Fruit fly (Drosophila melanogaster) whole organism, embryonic: Measurements from ENCODE around the gene CG33060.

ENCODE experiments used
- ATbp ChIP-seq: fragments of 200-800 bp; sonication (Bioruptor generic); optimal IDR thresholded peaks from 2 replicates; lab custom pipeline; 2017; ENCODE audit warnings: missing biosample characterization, mild to moderate bottlenecking, missing genetic modification characterization, missing genetic modification reagents
- BtbVII ChIP-seq: fragments of 200-800 bp; sonication (Bioruptor generic); optimal IDR thresholded peaks from 3 replicates; lab custom pipeline; 2017; ENCODE audit warnings: missing biosample characterization, mild to moderate bottlenecking, missing genetic modification characterization
- CG10654 ChIP-seq: fragments of 200-800 bp; sonication (Bioruptor generic); optimal IDR thresholded peaks from 2 replicates; lab custom pipeline; 2016; ENCODE audit warnings: missing biosample characterization, missing genetic modification characterization
- CG14441 ChIP-seq: fragments of 200-800 bp; sonication (Bioruptor generic); IDR thresholded peaks from 2 replicates; pipeline ENCODE4 v1.3.6; 2022; ENCODE audit warnings: missing biosample characterization, missing genetic modification characterization
- CG15601 ChIP-seq: fragments of 200-800 bp; sonication (Bioruptor generic); optimal IDR thresholded peaks from 3 replicates; lab custom pipeline; 2019; ENCODE audit warnings: missing biosample characterization, mild to moderate bottlenecking, missing genetic modification characterization, moderate library complexity
- CG1602 ChIP-seq: fragments of 200-800 bp; sonication (Bioruptor generic); optimal IDR thresholded peaks from 3 replicates; lab custom pipeline; 2016; ENCODE audit warnings: missing biosample characterization, missing genetic modification characterization
- CG1792 ChIP-seq: fragments of 200-800 bp; sonication (Bioruptor generic); optimal IDR thresholded peaks from 2 replicates; lab custom pipeline; 2016; ENCODE audit warnings: missing biosample characterization, missing genetic modification characterization
- CG2120 ChIP-seq: fragments of 200-800 bp; sonication (Bioruptor generic); optimal IDR thresholded peaks from 3 replicates; lab custom pipeline; 2016; ENCODE audit warnings: missing biosample characterization, missing genetic modification characterization
- CG2202 ChIP-seq: fragments of 200-800 bp; sonication (Bioruptor generic); optimal IDR thresholded peaks from 2 replicates; lab custom pipeline; 2018; ENCODE audit warnings: missing biosample characterization, mild to moderate bottlenecking, missing genetic modification characterization
- CG2889 ChIP-seq: fragments of 200-800 bp; sonication (Bioruptor generic); IDR thresholded peaks from 3 replicates; pipeline ENCODE4 v1.3.6; 2022; ENCODE audit warnings: missing biosample characterization, missing genetic modification characterization
- CG3065 ChIP-seq: fragments of 200-800 bp; sonication (Bioruptor generic); optimal IDR thresholded peaks from 2 replicates; lab custom pipeline; 2016; ENCODE audit warnings: missing biosample characterization, missing genetic modification characterization
- CG3281 ChIP-seq: fragments of 200-800 bp; sonication (Bioruptor generic); optimal IDR thresholded peaks from 3 replicates; lab custom pipeline; 2017; ENCODE audit warnings: missing biosample characterization, mild to moderate bottlenecking, missing genetic modification characterization
- CG6813 ChIP-seq: fragments of 200-800 bp; sonication (Bioruptor generic); optimal IDR thresholded peaks from 2 replicates; lab custom pipeline; 2017; ENCODE audit warnings: missing biosample characterization, missing genetic modification characterization, mild to moderate bottlenecking, moderate library complexity, missing genetic modification reagents
- CG8924 ChIP-seq: fragments of 200-800 bp; optimal IDR thresholded peaks from 3 replicates; lab custom pipeline; 2019; ENCODE audit warnings: missing biosample characterization, mild to moderate bottlenecking, missing genetic modification characterization, moderate library complexity
- Deaf1 ChIP-seq: fragments of 200-800 bp; optimal IDR thresholded peaks from 3 replicates; lab custom pipeline; 2019; ENCODE audit warnings: missing biosample characterization, mild to moderate bottlenecking, missing genetic modification characterization, moderate library complexity
- Dek ChIP-seq: fragments of 200-800 bp; sonication (Bioruptor generic); optimal IDR thresholded peaks from 3 replicates; lab custom pipeline; 2019; ENCODE audit warnings: missing biosample characterization, mild to moderate bottlenecking, missing genetic modification characterization, moderate library complexity
- HLH54F ChIP-seq: fragments of 200-800 bp; sonication (Bioruptor generic); optimal IDR thresholded peaks from 3 replicates; lab custom pipeline; 2016; ENCODE audit warnings: missing biosample characterization, missing genetic modification characterization
- HLHmδ ChIP-seq: fragments of 200-800 bp; sonication (Bioruptor generic); optimal IDR thresholded peaks from 2 replicates; lab custom pipeline; 2018; ENCODE audit warnings: missing biosample characterization, mild to moderate bottlenecking, missing genetic modification characterization, moderate library complexity
- Hmr ChIP-seq: fragments of 200-800 bp; sonication (Bioruptor generic); optimal IDR thresholded peaks from 3 replicates; lab custom pipeline; 2017; ENCODE audit warnings: mild to moderate bottlenecking, missing biosample characterization, missing genetic modification reagents, missing genetic modification characterization
- Hmx ChIP-seq: fragments of 200-800 bp; sonication (Bioruptor generic); optimal IDR thresholded peaks from 2 replicates; lab custom pipeline; 2016; ENCODE audit warnings: missing biosample characterization, missing genetic modification characterization
- Lim3 ChIP-seq: fragments of 200-800 bp; sonication (Bioruptor generic); IDR thresholded peaks from 2 replicates; pipeline ENCODE4 v1.3.6; 2022; ENCODE audit warnings: missing biosample characterization, missing genetic modification characterization
- Med ChIP-seq: fragments of 200-800 bp; sonication (Bioruptor generic); peaks from one replicate; lab custom pipeline; 2016; ENCODE audit warnings: missing biosample characterization, missing genetic modification characterization, mild to moderate bottlenecking, inconsistent platforms, moderate library complexity
- Nf-YB ChIP-seq: fragments of 200-800 bp; sonication (Bioruptor generic); optimal IDR thresholded peaks from 3 replicates; lab custom pipeline; 2019; ENCODE audit warnings: missing biosample characterization, mild to moderate bottlenecking, missing genetic modification characterization, moderate library complexity
- Pdp1 ChIP-seq, 2 experiments: fragments of 200-800 bp; sonication (Bioruptor generic); optimal IDR thresholded peaks; 3 replicates each; lab custom pipeline; 2016; ENCODE audit warnings: missing biosample characterization in 2 of 2, missing genetic modification characterization in 2 of 2, mild to moderate bottlenecking in 1 of 2, moderate library complexity in 1 of 2
- Taf1 ChIP-seq: fragments of 200-800 bp; sonication (Bioruptor generic); IDR thresholded peaks from 2 replicates; pipeline ENCODE4 v1.3.6; 2022; ENCODE audit warnings: missing biosample characterization, missing genetic modification characterization
- Tbp ChIP-seq: fragments of >200 bp; optimal IDR thresholded peaks from 2 replicates; lab custom pipeline; 2018; ENCODE audit warnings: missing biosample characterization, missing genetic modification characterization
- YL-1 ChIP-seq: fragments of 200-800 bp; sonication (Bioruptor generic); optimal IDR thresholded peaks from 3 replicates; lab custom pipeline; 2017; ENCODE audit warnings: missing biosample characterization, mild to moderate bottlenecking, missing genetic modification characterization
- bsh ChIP-seq, 2 experiments: fragments of 200-800 bp; sonication (Bioruptor generic); optimal IDR thresholded peaks; 2 replicates each; lab custom pipeline; 2017 to 2018; ENCODE audit warnings: mild to moderate bottlenecking in 2 of 2, missing biosample characterization in 2 of 2, missing genetic modification characterization in 2 of 2, moderate library complexity in 1 of 2
- cato ChIP-seq: fragments of 200-800 bp; sonication (Bioruptor generic); optimal IDR thresholded peaks from 2 replicates; lab custom pipeline; 2016; ENCODE audit warnings: missing biosample characterization, missing genetic modification characterization, borderline replicate concordance
- ci ChIP-seq: fragments of 200-800 bp; sonication (Bioruptor generic); IDR thresholded peaks from 3 replicates; pipeline ENCODE4 v1.3.6; 2022; ENCODE audit warnings: missing biosample characterization, missing genetic modification characterization
- dmrt11E ChIP-seq: fragments of 200-800 bp; sonication (Bioruptor generic); optimal IDR thresholded peaks from 3 replicates; lab custom pipeline; 2018; ENCODE audit warnings: missing biosample characterization, mild to moderate bottlenecking, missing genetic modification characterization, moderate library complexity
- dpn ChIP-seq, 2 experiments: fragments of 200-800 bp; sonication (Bioruptor generic); optimal IDR thresholded peaks; 3 replicates each; lab custom pipeline; 2016; ENCODE audit warnings: missing biosample characterization in 2 of 2, missing genetic modification characterization in 2 of 2
- ewg ChIP-seq: fragments of 200-800 bp; sonication (Bioruptor generic); optimal IDR thresholded peaks from 3 replicates; lab custom pipeline; 2017; ENCODE audit warnings: mild to moderate bottlenecking, missing biosample characterization, missing genetic modification reagents, missing genetic modification characterization
- gfzf ChIP-seq: fragments of 200-800 bp; sonication (Bioruptor generic); optimal IDR thresholded peaks from 2 replicates; lab custom pipeline; 2016; ENCODE audit warnings: missing biosample characterization, mild to moderate bottlenecking, missing genetic modification characterization, moderate library complexity
- gro ChIP-seq: fragments of 200-800 bp; sonication (Bioruptor generic); optimal IDR thresholded peaks from 2 replicates; lab custom pipeline; 2016; ENCODE audit warnings: missing biosample characterization, missing genetic modification characterization
- hb ChIP-seq: fragments of 200-800 bp; sonication (Bioruptor generic); IDR thresholded peaks from 3 replicates; pipeline ENCODE4 v1.3.6; 2022; ENCODE audit warnings: missing biosample characterization, missing genetic modification characterization; ENCODE audit not compliant: partially characterized antibody
- her ChIP-seq: fragments of 200-800 bp; sonication (Bioruptor generic); optimal IDR thresholded peaks from 2 replicates; lab custom pipeline; 2016; ENCODE audit warnings: missing biosample characterization, missing genetic modification characterization
- klu ChIP-seq: fragments of 200-800 bp; sonication (Bioruptor generic); IDR thresholded peaks from 2 replicates; pipeline ENCODE4 v1.3.6; 2022; ENCODE audit warnings: missing biosample characterization, missing genetic modification characterization
- knrl ChIP-seq: fragments of 200-800 bp; sonication (Bioruptor generic); IDR thresholded peaks from 3 replicates; pipeline ENCODE4 v1.3.6; 2022; ENCODE audit warnings: missing biosample characterization, missing genetic modification characterization; ENCODE audit not compliant: partially characterized antibody
- lilli ChIP-seq: fragments of 200-800 bp; sonication (Bioruptor generic); optimal IDR thresholded peaks from 3 replicates; lab custom pipeline; 2016; ENCODE audit warnings: missing biosample characterization, missing genetic modification characterization
- mam ChIP-seq: fragments of 200-800 bp; sonication (Bioruptor generic); optimal IDR thresholded peaks from 3 replicates; lab custom pipeline; 2016; ENCODE audit warnings: missing biosample characterization, missing genetic modification characterization
- mirr ChIP-seq: fragments of 200-800 bp; sonication (Bioruptor generic); optimal IDR thresholded peaks from 3 replicates; lab custom pipeline; 2018; ENCODE audit warnings: missing biosample characterization, mild to moderate bottlenecking, missing genetic modification characterization
- oc ChIP-seq: fragments of 200-800 bp; sonication (Bioruptor generic); optimal IDR thresholded peaks from 2 replicates; lab custom pipeline; 2018; ENCODE audit warnings: missing biosample characterization, mild to moderate bottlenecking, missing genetic modification characterization, moderate library complexity
- row ChIP-seq: fragments of 200-800 bp; sonication (Bioruptor generic); IDR thresholded peaks from 3 replicates; pipeline ENCODE4 v1.3.6; 2022; ENCODE audit warnings: missing biosample characterization, missing genetic modification characterization
- sens ChIP-seq: fragments of 200-800 bp; sonication (Bioruptor generic); peaks from one replicate; lab custom pipeline; 2016; ENCODE audit warnings: missing biosample characterization, missing genetic modification characterization
- slou ChIP-seq: fragments of 200-800 bp; sonication (Bioruptor generic); optimal IDR thresholded peaks from 3 replicates; lab custom pipeline; 2016; ENCODE audit warnings: missing biosample characterization, missing genetic modification characterization

CG33060 gene

dm6 chr3L:16357187-16357728 lies 26.4 kb downstream of the CG33060 start:
- no peak for TF ChIP-seq dpn (GFP tag; optimal IDR thresholded peaks at IDR 0.05; lab: Kevin White, UChicago)
- 0 out of 2 replicates have a peak, but pooled peaks have one; percentile 34 for TF ChIP-seq CG14441
- peak in 1 of 2 experiments; percentile 90 for TF ChIP-seq Pdp1 (GFP tag; optimal IDR thresholded peaks at IDR 0.05; lab: Kevin White, UChicago)

dm6 chr3L:16357860-16358259 lies 27.0 kb downstream of the CG33060 start:
- peak; percentile 74 for TF ChIP-seq Med (GFP tag; lab: Kevin White, UChicago)
- 0 out of 3 replicates have a peak, but pooled peaks have one; percentile 20 for TF ChIP-seq row (GFP tag; lab: Robert Waterston, UW)
- TF ChIP-seq knrl, result no peak
- 0 out of 2 replicates have a peak, but pooled peaks have one; percentile 20 for TF ChIP-seq Taf1 (GFP tag; lab: Robert Waterston, UW)
- peak; percentile 11 for TF ChIP-seq CG2120 (GFP tag; lab: Kevin White, UChicago)
- peak; percentile 11 for TF ChIP-seq sens (GFP tag; lab: Kevin White, UChicago)

- TF ChIP-seq CG1792 (GFP tag; lab: Kevin White, UChicago) (no peak), slou (GFP tag; lab: Kevin White, UChicago) (no peak), HLH54F (GFP tag; lab: Kevin White, UChicago) (no peak), CG3281 (GFP tag; lab: Kevin White, UChicago) (peak; percentile 27), CG6813 (GFP tag; lab: Kevin White, UChicago) (no peak), CG15601 (tag; lab: Kevin White, UChicago) (no peak), ci (GFP tag; lab: Robert Waterston, UW) (no peak), Deaf1 (peak; percentile 65), Dek (tag; lab: Kevin White, UChicago) (peak; percentile 23), her (no peak), dmrt11E (tag; lab: Kevin White, UChicago) (no peak), ewg (GFP tag; lab: Kevin White, UChicago) (no peak), Hmr (GFP tag; lab: Kevin White, UChicago) (peak; percentile 48), ATbp (GFP tag; lab: Kevin White, UChicago) (no peak), mirr (GFP tag; lab: Kevin White, UChicago) (no peak), bsh (GFP tag; optimal IDR thresholded peaks at IDR 0.05; lab: Kevin White, UChicago) (no peak), Nf-YB (GFP tag; lab: Kevin White, UChicago) (no peak), oc (tag; lab: Kevin White, UChicago) (no peak), row (GFP tag; lab: Robert Waterston, UW) (no peak), Lim3 (no peak), gfzf (GFP tag; lab: Kevin White, UChicago) (no peak), mam (GFP tag; lab: Kevin White, UChicago) (no peak), BtbVII (GFP tag; lab: Kevin White, UChicago) (no peak), CG10654 (GFP tag; lab: Kevin White, UChicago) (no peak), Tbp (GFP tag; lab: Kevin White, UChicago) (no peak), Hmx (GFP tag; lab: Kevin White, UChicago) (no peak), CG2202 (tag; lab: Kevin White, UChicago) (no peak), YL-1 (no peak), gro (GFP tag; lab: Kevin White, UChicago) (peak; percentile 29), klu (no peak), cato (no peak), lilli (GFP tag; lab: Kevin White, UChicago) (peak; percentile 31), CG8924 (tag; lab: Kevin White, UChicago) (no peak), hb (GFP tag; lab: Robert Waterston, UW) (no peak), CG1602 (no peak), CG3065 (GFP tag; lab: Kevin White, UChicago) (no peak), CG2889 (no peak), HLHmδ (GFP tag; lab: Kevin White, UChicago) (no peak)
Observed at dm6 chr3L:16359219-16359748, 28.4 kb downstream of the CG33060 start, which contains the start of gene ringer. TSS of gene ringer (minus strand) at chr3L:16359428.
